Fruit fly (Drosophila melanogaster): ENCODE results near the gene CG18628.

The CG18628 gene

DNA sequence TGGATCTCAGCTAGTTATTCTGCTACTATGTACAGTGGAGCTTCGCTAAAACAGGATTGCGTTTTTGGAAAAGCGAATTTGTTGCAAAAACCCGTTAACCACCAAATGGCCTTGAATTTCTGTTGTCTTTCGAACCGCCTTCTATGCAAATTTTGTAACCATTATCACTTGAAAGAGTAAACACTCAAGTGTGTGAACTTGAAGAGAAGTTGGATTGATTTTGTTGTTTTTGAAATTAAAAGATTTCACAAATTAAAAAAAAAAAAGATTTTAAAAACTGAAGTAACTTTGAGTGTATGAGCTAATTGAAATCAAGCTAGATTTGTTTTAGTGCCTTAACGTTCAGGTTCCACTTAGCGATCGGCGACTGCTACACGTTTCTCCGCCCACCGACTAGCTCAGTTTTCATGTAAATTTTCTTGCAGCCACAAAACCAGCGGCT lies 44.4 kb downstream of the CG18628 start (continued):
- no peak for TF ChIP-seq hkb (optimal IDR thresholded peaks at IDR 0.05)
- peak; percentile 75 for TF ChIP-seq hkb (GFP tag; IDR thresholded peaks at IDR 0.05)
- TF ChIP-seq CG7271 (tag; optimal IDR thresholded peaks at IDR 0.05), result no peak
- TF ChIP-seq exex (tag; optimal IDR thresholded peaks at IDR 0.05), result no peak
- no peak for TF ChIP-seq wek (GFP tag; optimal IDR thresholded peaks at IDR 0.05)
- no peak for TF ChIP-seq CG33557 (GFP tag; optimal IDR thresholded peaks at IDR 0.05)
- TF ChIP-seq YL-1 (GFP tag; optimal IDR thresholded peaks at IDR 0.05), result no peak
- peak; percentile 16 for TF ChIP-seq Fer2 (tag; optimal IDR thresholded peaks at IDR 0.05)
- peak; percentile 52 for TF ChIP-seq Camta (GFP tag; optimal IDR thresholded peaks at IDR 0.05)
- TF ChIP-seq stc (GFP tag; IDR thresholded peaks at IDR 0.05), result peak; percentile 68; the same call in 1 of the 2 replicates
- peak; percentile 74 for TF ChIP-seq lab (GFP tag; optimal IDR thresholded peaks at IDR 0.05)
- peak; percentile 44 for TF ChIP-seq CG10462 (GFP tag; optimal IDR thresholded peaks at IDR 0.05)
- 0 out of 2 replicates have a peak, but pooled peaks have one; percentile 26 for TF ChIP-seq CG43689 (GFP tag; IDR thresholded peaks at IDR 0.05)
- peak; percentile 85 for TF ChIP-seq CG30403 (GFP tag; optimal IDR thresholded peaks at IDR 0.05)
- TF ChIP-seq Trl (optimal IDR thresholded peaks at IDR 0.05), result no peak
- TF ChIP-seq Trl (GFP tag; optimal IDR thresholded peaks at IDR 0.05), result peak; percentile 82
- peak; percentile 61 for TF ChIP-seq Vsx1 (GFP tag; optimal IDR thresholded peaks at IDR 0.05)
- no peak for TF ChIP-seq Neu2 (GFP tag; optimal IDR thresholded peaks at IDR 0.05; ENCODE audit: borderline replicate concordance)
- peak; percentile 35 for TF ChIP-seq CG16815 (GFP tag; optimal IDR thresholded peaks at IDR 0.05)
- TF ChIP-seq Gsc (GFP tag; IDR thresholded peaks at IDR 0.05), result no peak
- peak; percentile 70 for TF ChIP-seq ATbp (GFP tag; optimal IDR thresholded peaks at IDR 0.05)
- peak; percentile 39 for TF ChIP-seq CG6765 (GFP tag; optimal IDR thresholded peaks at IDR 0.05)
- TF ChIP-seq Bteb2 (GFP tag; optimal IDR thresholded peaks at IDR 0.05), result no peak
- TF ChIP-seq CG4707 (GFP tag; optimal IDR thresholded peaks at IDR 0.05), result no peak
- TF ChIP-seq dimm (GFP tag; IDR thresholded peaks at IDR 0.05), result no peak
- peak; percentile 58 for TF ChIP-seq CG34422 (GFP tag; IDR thresholded peaks at IDR 0.05)
- TF ChIP-seq gce (GFP tag; IDR thresholded peaks at IDR 0.05), result no peak; the same call in 2 of the 3 replicates
- TF ChIP-seq Myb (GFP tag; optimal IDR thresholded peaks at IDR 0.05), result peak; percentile 41
- TF ChIP-seq CG3163 (GFP tag; optimal IDR thresholded peaks at IDR 0.05), result peak; percentile 37
- no peak for TF ChIP-seq mld (GFP tag; IDR thresholded peaks at IDR 0.05; ENCODE audit: partially characterized antibody)
- no peak for TF ChIP-seq pita (GFP tag; optimal IDR thresholded peaks at IDR 0.05)
- TF ChIP-seq CG4730 (GFP tag; IDR thresholded peaks at IDR 0.05), result 0 out of 2 replicates have a peak, but pooled peaks have one; percentile 34
- TF ChIP-seq CG4820 (GFP tag; optimal IDR thresholded peaks at IDR 0.05), result peak; percentile 64
- peak; percentile 67 for TF ChIP-seq her (GFP tag; optimal IDR thresholded peaks at IDR 0.05)
- TF ChIP-seq CG3726 (GFP tag; IDR thresholded peaks at IDR 0.05), result no peak
- TF ChIP-seq Elba2 (GFP tag; optimal IDR thresholded peaks at IDR 0.05), result no peak
- TF ChIP-seq Chrac-16 (GFP tag; optimal IDR thresholded peaks at IDR 0.05), result peak; percentile 32
- TF ChIP-seq CG31224 (GFP tag; IDR thresholded peaks at IDR 0.05), result no peak
- peak; percentile 83 for TF ChIP-seq nmo (GFP tag; optimal IDR thresholded peaks at IDR 0.05)
- no peak for TF ChIP-seq CG2889 (GFP tag; IDR thresholded peaks at IDR 0.05)
- TF ChIP-seq CG10366 (GFP tag; IDR thresholded peaks at IDR 0.05), result peak; percentile 57
- no peak for TF ChIP-seq tll (GFP tag; optimal IDR thresholded peaks at IDR 0.05)
- no peak for TF ChIP-seq CG14860 (GFP tag; IDR thresholded peaks at IDR 0.05; ENCODE audit: partially characterized antibody)
- peak; percentile 64; the same call in 2 of the 3 replicates for TF ChIP-seq ken (GFP tag; IDR thresholded peaks at IDR 0.05)
- peak; percentile 48 for TF ChIP-seq Nf-YA (GFP tag; IDR thresholded peaks at IDR 0.05)
- TF ChIP-seq crol (GFP tag; IDR thresholded peaks at IDR 0.05), result no peak
- TF ChIP-seq Adf1 (GFP tag; IDR thresholded peaks at IDR 0.05), result no peak
- peak; percentile 86 for TF ChIP-seq CG7839 (tag; optimal IDR thresholded peaks at IDR 0.05)
- TF ChIP-seq Dfd (GFP tag; optimal IDR thresholded peaks at IDR 0.05), result no peak
- peak; percentile 33 for TF ChIP-seq Usf (GFP tag; optimal IDR thresholded peaks at IDR 0.05)
- no peak for TF ChIP-seq CG12236 (GFP tag; optimal IDR thresholded peaks at IDR 0.05)
- TF ChIP-seq GATAe (GFP tag; conservative IDR thresholded peaks at IDR 0.05), result no peak
